Fruit fly (Drosophila melanogaster): Measurements from ENCODE around the gene Pvf3.

dm6 chr2L:7154861-7155594 lies 2.5 kb downstream of the Pvf3 start:
- TF ChIP-seq tj (GFP tag; optimal IDR thresholded peaks at IDR 0.05) (no peak), kay (GFP tag; ENCODE audit: borderline replicate concordance) (peak; percentile 42), pad (GFP tag; optimal IDR thresholded peaks at IDR 0.05) (no peak), Hr96 (GFP tag; optimal IDR thresholded peaks at IDR 0.05) (no peak), bab1 (GFP tag; optimal IDR thresholded peaks at IDR 0.05) (no peak), CG7101 (tag; optimal IDR thresholded peaks at IDR 0.05) (no peak)
